Fruit fly (Drosophila melanogaster) whole organism, embryonic: ENCODE data around the gene CG5516.

Source experiments
- Ada2b ChIP-seq: fragments of 200-800 bp; sonication (Bioruptor generic); IDR thresholded peaks from 2 replicates; pipeline ENCODE4 v1.3.6; 2022; ENCODE audit warnings: missing biosample characterization, missing genetic modification characterization
- Bdp1 ChIP-seq: fragments of 200-800 bp; sonication (Bioruptor generic); optimal IDR thresholded peaks from 3 replicates; lab custom pipeline; 2016; ENCODE audit warnings: missing biosample characterization, missing genetic modification characterization
- Blimp-1 ChIP-seq: fragments of 200-800 bp; sonication (Bioruptor generic); optimal IDR thresholded peaks from 3 replicates; lab custom pipeline; 2018; ENCODE audit warnings: missing biosample characterization, missing genetic modification characterization, mild to moderate bottlenecking, moderate library complexity, missing genetic modification reagents
- C15 ChIP-seq: fragments of 200-800 bp; sonication (Bioruptor generic); IDR thresholded peaks from 3 replicates; pipeline ENCODE4 v1.3.6; 2022; ENCODE audit warnings: missing biosample characterization, missing genetic modification characterization
- CG10267 ChIP-seq: fragments of 200-800 bp; sonication (Bioruptor generic); optimal IDR thresholded peaks from 2 replicates; lab custom pipeline; 2018; ENCODE audit warnings: missing biosample characterization, mild to moderate bottlenecking, missing genetic modification characterization, moderate library complexity
- CG10654 ChIP-seq: fragments of 200-800 bp; sonication (Bioruptor generic); optimal IDR thresholded peaks from 2 replicates; lab custom pipeline; 2016; ENCODE audit warnings: missing biosample characterization, missing genetic modification characterization
- CG10979 ChIP-seq: fragments of 200-800 bp; sonication (Bioruptor generic); optimal IDR thresholded peaks from 2 replicates; lab custom pipeline; 2018; ENCODE audit warnings: missing biosample characterization, mild to moderate bottlenecking, missing genetic modification characterization, moderate library complexity
- CG12219 ChIP-seq: fragments of 200-800 bp; sonication (Bioruptor generic); optimal IDR thresholded peaks from 3 replicates; lab custom pipeline; 2018; ENCODE audit warnings: missing biosample characterization, mild to moderate bottlenecking, missing genetic modification characterization
- CG12744 ChIP-seq: fragments of 200-800 bp; sonication (Bioruptor generic); optimal IDR thresholded peaks from 2 replicates; lab custom pipeline; 2016; ENCODE audit warnings: missing biosample characterization, missing genetic modification characterization
- CG2120 ChIP-seq: fragments of 200-800 bp; sonication (Bioruptor generic); optimal IDR thresholded peaks from 3 replicates; lab custom pipeline; 2016; ENCODE audit warnings: missing biosample characterization, missing genetic modification characterization
- CG2129 ChIP-seq: fragments of 200-800 bp; sonication (Bioruptor generic); IDR thresholded peaks from 2 replicates; pipeline ENCODE4 v1.3.6; 2022; ENCODE audit warnings: missing biosample characterization, missing genetic modification characterization; ENCODE audit not compliant: partially characterized antibody
- CG2712 ChIP-seq: fragments of 200-800 bp; optimal IDR thresholded peaks from 3 replicates; lab custom pipeline; 2019; ENCODE audit warnings: missing biosample characterization, mild to moderate bottlenecking, missing genetic modification characterization, moderate library complexity
- CG30403 ChIP-seq: fragments of 200-800 bp; sonication (Bioruptor generic); optimal IDR thresholded peaks from 3 replicates; lab custom pipeline; 2016; ENCODE audit warnings: missing biosample characterization, missing genetic modification characterization
- CG3065 ChIP-seq: fragments of 200-800 bp; sonication (Bioruptor generic); optimal IDR thresholded peaks from 2 replicates; lab custom pipeline; 2016; ENCODE audit warnings: missing biosample characterization, missing genetic modification characterization
- CG31224 ChIP-seq: fragments of 200-800 bp; sonication (Bioruptor generic); IDR thresholded peaks from 2 replicates; pipeline ENCODE4 v1.3.6; 2022; ENCODE audit warnings: missing biosample characterization, missing genetic modification characterization
- CG3163 ChIP-seq: fragments of 200-800 bp; sonication (Bioruptor generic); optimal IDR thresholded peaks from 3 replicates; lab custom pipeline; 2016; ENCODE audit warnings: missing biosample characterization, missing genetic modification characterization
- CG32772 ChIP-seq: fragments of 200-800 bp; sonication (Bioruptor generic); IDR thresholded peaks from 2 replicates; pipeline ENCODE4 v1.3.6; 2022; ENCODE audit warnings: missing biosample characterization, missing genetic modification characterization
- CG3407 ChIP-seq: fragments of 200-800 bp; sonication (Bioruptor generic); optimal IDR thresholded peaks from 2 replicates; lab custom pipeline; 2018; ENCODE audit warnings: missing biosample characterization, mild to moderate bottlenecking, missing genetic modification characterization
- CG34422 ChIP-seq: fragments of 200-800 bp; sonication (Bioruptor generic); IDR thresholded peaks from 3 replicates; pipeline ENCODE4 v1.3.6; 2022; ENCODE audit warnings: missing biosample characterization, missing genetic modification characterization
- CG4328 ChIP-seq: fragments of 200-800 bp; sonication (Bioruptor generic); optimal IDR thresholded peaks from 3 replicates; lab custom pipeline; 2017; ENCODE audit warnings: missing biosample characterization, missing genetic modification reagents, missing genetic modification characterization
- CG4707 ChIP-seq: fragments of 200-800 bp; sonication (Bioruptor generic); optimal IDR thresholded peaks from 2 replicates; lab custom pipeline; 2018; ENCODE audit warnings: missing biosample characterization, mild to moderate bottlenecking, missing genetic modification characterization, moderate library complexity
- CG4730 ChIP-seq: fragments of 200-800 bp; sonication (Bioruptor generic); IDR thresholded peaks from 2 replicates; pipeline ENCODE4 v1.3.6; 2022; ENCODE audit warnings: missing biosample characterization, missing genetic modification characterization
- CG7357 ChIP-seq: fragments of 200-800 bp; sonication (Bioruptor generic); IDR thresholded peaks from 3 replicates; pipeline ENCODE4 v1.3.6; 2022; ENCODE audit warnings: missing biosample characterization, missing genetic modification characterization
- CG7745 ChIP-seq: fragments of 200-800 bp; sonication (Bioruptor generic); optimal IDR thresholded peaks from 2 replicates; lab custom pipeline; 2018; ENCODE audit warnings: missing biosample characterization, mild to moderate bottlenecking, missing genetic modification characterization, moderate library complexity
- CG8281 ChIP-seq: fragments of 200-800 bp; sonication (Bioruptor generic); optimal IDR thresholded peaks from 2 replicates; lab custom pipeline; 2018; ENCODE audit warnings: missing biosample characterization, mild to moderate bottlenecking, missing genetic modification characterization, moderate library complexity
- CHES-1-like ChIP-seq: fragments of 200-800 bp; sonication (Bioruptor generic); optimal IDR thresholded peaks from 2 replicates; lab custom pipeline; 2016; ENCODE audit warnings: missing biosample characterization, missing genetic modification characterization
- Gsc ChIP-seq: fragments of 200-800 bp; sonication (Bioruptor generic); IDR thresholded peaks from 2 replicates; pipeline ENCODE4 v1.3.6; 2022; ENCODE audit warnings: missing biosample characterization, missing genetic modification characterization
- Hmx ChIP-seq: fragments of 200-800 bp; sonication (Bioruptor generic); optimal IDR thresholded peaks from 2 replicates; lab custom pipeline; 2016; ENCODE audit warnings: missing biosample characterization, missing genetic modification characterization
- MBD-R2 ChIP-seq: fragments of 200-800 bp; sonication (Bioruptor generic); IDR thresholded peaks from 2 replicates; pipeline ENCODE4 v1.3.6; 2022; ENCODE audit warnings: missing biosample characterization, missing genetic modification characterization
- MTF-1 ChIP-seq: fragments of 200-800 bp; sonication (Bioruptor generic); optimal IDR thresholded peaks from 2 replicates; lab custom pipeline; 2018; ENCODE audit warnings: missing biosample characterization, mild to moderate bottlenecking, missing genetic modification characterization, borderline replicate concordance
- Max ChIP-seq: fragments of 200-800 bp; sonication (Bioruptor generic); optimal IDR thresholded peaks from 2 replicates; lab custom pipeline; 2016; ENCODE audit warnings: missing biosample characterization, mild to moderate bottlenecking, missing genetic modification characterization
- Nf-YB ChIP-seq: fragments of 200-800 bp; sonication (Bioruptor generic); optimal IDR thresholded peaks from 3 replicates; lab custom pipeline; 2019; ENCODE audit warnings: missing biosample characterization, mild to moderate bottlenecking, missing genetic modification characterization, moderate library complexity
- Oaz ChIP-seq: fragments of 200-800 bp; sonication (Bioruptor generic); IDR thresholded peaks from 2 replicates; pipeline ENCODE4 v1.3.6; 2022; ENCODE audit warnings: missing biosample characterization, missing genetic modification characterization
- TFAM ChIP-seq: fragments of 200-800 bp; sonication (Bioruptor generic); optimal IDR thresholded peaks from 2 replicates; lab custom pipeline; 2017; ENCODE audit warnings: missing biosample characterization, missing genetic modification characterization, inconsistent platforms
- ara ChIP-seq: fragments of 200-800 bp; sonication (Bioruptor generic); IDR thresholded peaks from 2 replicates; pipeline ENCODE4 v1.3.6; 2022; ENCODE audit warnings: missing biosample characterization, missing genetic modification characterization
- bowl ChIP-seq: fragments of 200-800 bp; sonication (Bioruptor generic); IDR thresholded peaks from 2 replicates; pipeline ENCODE4 v1.3.6; 2022; ENCODE audit warnings: missing biosample characterization, missing genetic modification characterization
- dan ChIP-seq: fragments of 200-800 bp; sonication (Bioruptor generic); IDR thresholded peaks from 2 replicates; pipeline ENCODE4 v1.3.6; 2022; ENCODE audit warnings: missing biosample characterization, missing genetic modification characterization
- dpn ChIP-seq, 2 experiments: fragments of 200-800 bp; sonication (Bioruptor generic); optimal IDR thresholded peaks; 3 replicates each; lab custom pipeline; 2016; ENCODE audit warnings: missing biosample characterization in 2 of 2, missing genetic modification characterization in 2 of 2
- ewg ChIP-seq: fragments of 200-800 bp; sonication (Bioruptor generic); optimal IDR thresholded peaks from 3 replicates; lab custom pipeline; 2017; ENCODE audit warnings: mild to moderate bottlenecking, missing biosample characterization, missing genetic modification reagents, missing genetic modification characterization
- luna ChIP-seq: fragments of 200-800 bp; sonication (Bioruptor generic); optimal IDR thresholded peaks from 2 replicates; lab custom pipeline; 2016; ENCODE audit warnings: missing biosample characterization, missing genetic modification characterization
- nerfin-1 ChIP-seq: fragments of 200-800 bp; sonication (Bioruptor generic); optimal IDR thresholded peaks from 3 replicates; lab custom pipeline; 2019; ENCODE audit warnings: missing biosample characterization, mild to moderate bottlenecking, missing genetic modification characterization, moderate library complexity
- odd ChIP-seq: fragments of 200-800 bp; sonication (Bioruptor generic); optimal IDR thresholded peaks from 2 replicates; lab custom pipeline; 2017; ENCODE audit warnings: missing biosample characterization, mild to moderate bottlenecking, missing genetic modification characterization
- peb ChIP-seq: fragments of 200-800 bp; sonication (Bioruptor generic); IDR thresholded peaks from 2 replicates; pipeline ENCODE4 v1.3.6; 2022; ENCODE audit warnings: missing biosample characterization, missing genetic modification characterization
- sug ChIP-seq: fragments of 200-800 bp; optimal IDR thresholded peaks from 2 replicates; lab custom pipeline; 2019; ENCODE audit warnings: missing biosample characterization, mild to moderate bottlenecking, missing genetic modification characterization, moderate library complexity
- trh ChIP-seq: fragments of 200-800 bp; sonication (Bioruptor generic); optimal IDR thresholded peaks from 2 replicates; lab custom pipeline; 2016; ENCODE audit warnings: missing biosample characterization, missing genetic modification characterization
- tup ChIP-seq: fragments of 200-800 bp; sonication (Bioruptor generic); optimal IDR thresholded peaks from 2 replicates; lab custom pipeline; 2016; ENCODE audit warnings: missing biosample characterization, mild to moderate bottlenecking, missing genetic modification characterization, moderate library complexity
- wor ChIP-seq: fragments of 200-800 bp; sonication (Bioruptor generic); IDR thresholded peaks from 2 replicates; pipeline ENCODE4 v1.3.6; 2022; ENCODE audit warnings: missing biosample characterization, missing genetic modification characterization
- zen ChIP-seq: fragments of 200-800 bp; sonication (Bioruptor generic); optimal IDR thresholded peaks from 3 replicates; lab custom pipeline; 2018; ENCODE audit warnings: missing biosample characterization, mild to moderate bottlenecking, missing genetic modification characterization, moderate library complexity

The CG5516 gene

dm6 chr3R:15983541-15984229 is 20.0 kb downstream of the CG5516 start (continued):
- TF ChIP-seq CG7745, result peak; percentile 80
- TF ChIP-seq zen (tag; lab: Kevin White, UChicago), result no peak
- no peak for TF ChIP-seq CG2129 (GFP tag; lab: Robert Waterston, UW)
- TF ChIP-seq CG34422 (GFP tag; lab: Robert Waterston, UW), result no peak
- TF ChIP-seq CG12219, result peak; percentile 19
- peak; percentile 30 for TF ChIP-seq TFAM (GFP tag; lab: Kevin White, UChicago)
- TF ChIP-seq CG2712 (tag; lab: Kevin White, UChicago), result peak; percentile 55
- no peak for TF ChIP-seq Ada2b (GFP tag; lab: Robert Waterston, UW)
- no peak for TF ChIP-seq tup (GFP tag; lab: Kevin White, UChicago)

- TF ChIP-seq wor (GFP tag; lab: Robert Waterston, UW) (no peak), Nf-YB (GFP tag; lab: Kevin White, UChicago) (peak; percentile 83), CG10979 (tag; lab: Kevin White, UChicago) (peak; percentile 76), Hmx (GFP tag; lab: Kevin White, UChicago) (no peak), C15 (no peak), CG4730 (no peak), Bdp1 (GFP tag; lab: Kevin White, UChicago) (no peak), CG4328 (GFP tag; lab: Kevin White, UChicago) (no peak), odd (peak; percentile 4), Blimp-1 (GFP tag; lab: Kevin White, UChicago) (peak; percentile 58), CG8281 (tag; lab: Kevin White, UChicago) (no peak), nerfin-1 (tag; lab: Kevin White, UChicago) (peak; percentile 15), CHES-1-like (GFP tag; lab: Kevin White, UChicago) (peak; percentile 14), CG10654 (GFP tag; lab: Kevin White, UChicago) (no peak), CG3065 (no peak), trh (GFP tag; lab: Kevin White, UChicago) (no peak), ewg (GFP tag; lab: Kevin White, UChicago) (no peak), peb (GFP tag; lab: Robert Waterston, UW) (no peak), sug (tag; lab: Kevin White, UChicago) (no peak), Oaz (GFP tag; lab: Robert Waterston, UW) (no peak), MTF-1 (GFP tag; lab: Kevin White, UChicago) (no peak), CG10267 (tag; lab: Kevin White, UChicago) (peak; percentile 56), CG32772 (0 out of 2 replicates have a peak, but pooled peaks have one; percentile 12), dpn (GFP tag; optimal IDR thresholded peaks at IDR 0.05; lab: Kevin White, UChicago) (peak; percentile 26), CG3163 (GFP tag; lab: Kevin White, UChicago) (no peak), CG12744 (no peak), zen (tag; lab: Kevin White, UChicago) (peak; percentile 43), Max (GFP tag; lab: Kevin White, UChicago) (no peak), CG3407 (no peak), TFAM (GFP tag; lab: Kevin White, UChicago) (no peak), CG31224 (GFP tag; lab: Robert Waterston, UW) (no peak), ara (peak; percentile 55), Gsc (GFP tag; lab: Robert Waterston, UW) (no peak), dan (GFP tag; lab: Robert Waterston, UW) (no peak), bowl (GFP tag; lab: Robert Waterston, UW) (0 out of 2 replicates have a peak, but pooled peaks have one; percentile 21), CG30403 (GFP tag; lab: Kevin White, UChicago) (peak; percentile 33), CG4707 (GFP tag; lab: Kevin White, UChicago) (no peak), CG2120 (GFP tag; lab: Kevin White, UChicago) (peak; percentile 38), MBD-R2 (no peak), CG7357 (GFP tag; lab: Robert Waterston, UW) (no peak), luna (GFP tag; lab: Kevin White, UChicago) (no peak)
Observed at dm6 chr3R:15984483-15985118, 20.9 kb downstream of the CG5516 start.
